Worm (Caenorhabditis elegans) whole organism, L4 larva: ENCODE measurements around the gene K02F3.9.

Experiments used
- D1046.2 ChIP-seq: fragments of 200-800 bp; sonication (Bioruptor generic); IDR thresholded peaks from 2 replicates; pipeline ENCODE4 v1.3.6; 2022; ENCODE audit warnings: missing genetic modification characterization, missing compliant biosample characterization
- F10B5.3 ChIP-seq: sonication (generic microtip); optimal IDR thresholded peaks from 2 replicates; lab custom pipeline; 2016; ENCODE audit warnings: mild to moderate bottlenecking, missing genetic modification characterization, missing compliant biosample characterization
- F26F4.8 ChIP-seq: fragments of 200-800 bp; sonication (Bioruptor generic); conservative IDR thresholded peaks from 2 replicates; pipeline ENCODE4 v1.3.6; 2022; ENCODE audit warnings: missing genetic modification characterization, missing compliant biosample characterization
- R02D3.7 ChIP-seq: fragments of 150-350 bp; sonication (generic microtip); optimal IDR thresholded peaks from 3 replicates; lab custom pipeline; 2014; ENCODE audit warnings: missing biosample characterization, missing genetic modification characterization
- T20F7.1 ChIP-seq: fragments of 200-800 bp; sonication (Bioruptor generic); optimal IDR thresholded peaks from 2 replicates; lab custom pipeline; 2018; ENCODE audit warnings: mild to moderate bottlenecking, missing genetic modification characterization, missing compliant biosample characterization
- Y48G9A.11 ChIP-seq: fragments of 200-800 bp; sonication (Bioruptor generic); IDR thresholded peaks from 2 replicates; pipeline ENCODE4 v1.3.6; 2022; ENCODE audit warnings: missing genetic modification reagents, missing genetic modification characterization, missing compliant biosample characterization
- Y75B8A.6 ChIP-seq: fragments of 200-800 bp; sonication (Bioruptor generic); IDR thresholded peaks from 2 replicates; pipeline ENCODE4 v1.3.6; 2022; ENCODE audit warnings: missing genetic modification reagents, missing genetic modification characterization, missing compliant biosample characterization
- ZK546.5 ChIP-seq, 2 experiments: sonication (generic microtip); optimal IDR thresholded peaks; 2 replicates each; lab custom pipeline; 2017; ENCODE audit warnings: missing biosample characterization in 2 of 2, missing genetic modification characterization in 2 of 2
- aha-1 ChIP-seq: fragments of 150-350 bp; peaks from one replicate; lab custom pipeline; 2014; ENCODE audit warnings: missing biosample characterization, missing genetic modification characterization
- aly-2 ChIP-seq: sonication (generic microtip); optimal IDR thresholded peaks from 2 replicates; lab custom pipeline; 2018; ENCODE audit warnings: missing biosample characterization, missing genetic modification characterization
- ama-1 ChIP-seq: fragments of 150-350 bp; optimal IDR thresholded peaks from 2 replicates; lab custom pipeline; 2014; ENCODE audit warnings: inconsistent platforms, mixed read lengths
- attf-4 ChIP-seq: sonication (generic microtip); optimal IDR thresholded peaks from 3 replicates; lab custom pipeline; 2017; ENCODE audit warnings: missing biosample characterization, missing genetic modification characterization
- ceh-28 ChIP-seq: fragments of 150-350 bp; optimal IDR thresholded peaks from 2 replicates; lab custom pipeline; 2014; ENCODE audit warnings: missing biosample characterization, missing genetic modification reagents, missing genetic modification characterization
- ctbp-1 ChIP-seq: fragments of 200-800 bp; sonication (Bioruptor generic); IDR thresholded peaks from 2 replicates; pipeline ENCODE4 v1.3.6; 2022; ENCODE audit warnings: missing genetic modification reagents, missing genetic modification characterization, missing compliant biosample characterization
- daf-12 ChIP-seq: fragments of 150-350 bp; optimal IDR thresholded peaks from 2 replicates; lab custom pipeline; 2014; ENCODE audit warnings: missing biosample characterization, missing genetic modification reagents, missing genetic modification characterization
- daf-16 ChIP-seq, 3 experiments: sonication (generic microtip); optimal IDR thresholded peaks; 2 replicates each; lab custom pipeline; 2016 to 2017; ENCODE audit warnings: missing genetic modification characterization in 3 of 3, missing genetic modification reagents in 3 of 3, mild to moderate bottlenecking in 2 of 3, missing compliant biosample characterization in 2 of 3, missing biosample characterization in 1 of 3, moderate library complexity in 1 of 3
- daf-19 ChIP-seq: fragments of 200-800 bp; sonication (Bioruptor generic); conservative IDR thresholded peaks from 2 replicates; pipeline ENCODE4 v1.3.6; 2022; ENCODE audit warnings: missing genetic modification characterization, missing compliant biosample characterization
- daf-8 ChIP-seq: fragments of 200-800 bp; sonication (Bioruptor generic); IDR thresholded peaks from 2 replicates; pipeline ENCODE4 v1.3.6; 2022; ENCODE audit warnings: missing genetic modification characterization, missing compliant biosample characterization
- dmd-6 ChIP-seq: fragments of 200-800 bp; sonication (Bioruptor generic); IDR thresholded peaks from 2 replicates; pipeline ENCODE4 v1.3.6; 2022; ENCODE audit warnings: missing genetic modification reagents, missing genetic modification characterization, missing compliant biosample characterization
- dmd-8 ChIP-seq: fragments of 200-800 bp; sonication (Bioruptor generic); IDR thresholded peaks from 2 replicates; pipeline ENCODE4 v1.3.6; 2022; ENCODE audit warnings: missing genetic modification characterization, missing compliant biosample characterization
- dmd-9 ChIP-seq: fragments of 200-800 bp; sonication (Bioruptor generic); IDR thresholded peaks from 2 replicates; pipeline ENCODE4 v1.3.6; 2022; ENCODE audit warnings: missing genetic modification reagents, missing genetic modification characterization, missing compliant biosample characterization
- duxl-1 ChIP-seq: sonication (generic microtip); optimal IDR thresholded peaks from 2 replicates; lab custom pipeline; 2016; ENCODE audit warnings: mild to moderate bottlenecking, missing genetic modification characterization, moderate library complexity, missing compliant biosample characterization; ENCODE audit not compliant: poor library complexity
- dve-1 ChIP-seq: sonication (generic microtip); optimal IDR thresholded peaks from 2 replicates; lab custom pipeline; 2017; ENCODE audit warnings: antibody characterized with exemption, mild to moderate bottlenecking, missing genetic modification characterization, missing compliant biosample characterization; ENCODE audit not compliant: insufficient read depth
- fos-1 ChIP-seq: fragments of 150-350 bp; optimal IDR thresholded peaks from 2 replicates; lab custom pipeline; 2014; ENCODE audit warnings: missing biosample characterization, missing genetic modification characterization
- hif-1 ChIP-seq, 2 experiments: sonication (generic microtip); optimal IDR thresholded peaks; 2 replicates each; lab custom pipeline; 2016 to 2017; ENCODE audit warnings: missing compliant biosample characterization in 2 of 2, missing genetic modification characterization in 2 of 2, missing genetic modification reagents in 2 of 2, missing genotype in 2 of 2, mild to moderate bottlenecking in 1 of 2
- hlh-11 ChIP-seq: fragments of 200-800 bp; sonication (Bioruptor generic); optimal IDR thresholded peaks from 2 replicates; lab custom pipeline; 2018; ENCODE audit warnings: mild to moderate bottlenecking, missing genetic modification characterization, missing compliant biosample characterization
- hmg-1.1 ChIP-seq: fragments of 200-800 bp; sonication (Bioruptor generic); IDR thresholded peaks from 2 replicates; pipeline ENCODE4 v1.3.6; 2022; ENCODE audit warnings: missing genetic modification reagents, missing genetic modification characterization, missing compliant biosample characterization
- lin-13 ChIP-seq: fragments of 150-350 bp; optimal IDR thresholded peaks from 2 replicates; lab custom pipeline; 2014; ENCODE audit warnings: missing biosample characterization, missing genetic modification reagents, missing genetic modification characterization
- lin-29 ChIP-seq: fragments of 200-800 bp; sonication (Bioruptor generic); IDR thresholded peaks from 2 replicates; pipeline ENCODE4 v1.3.6; 2022; ENCODE audit warnings: missing genetic modification reagents, missing genetic modification characterization, missing compliant biosample characterization
- lin-39 ChIP-seq: fragments of 150-350 bp; optimal IDR thresholded peaks from 2 replicates; lab custom pipeline; 2014; ENCODE audit warnings: missing biosample characterization, missing genetic modification reagents, missing genetic modification characterization
- lsy-2 ChIP-seq, 2 experiments: fragments of 150-350 bp in 1 of 2; sonication (generic microtip) in 1 of 2; optimal IDR thresholded peaks; 2 replicates each; lab custom pipeline; 2014 to 2017; ENCODE audit warnings: missing biosample characterization in 2 of 2, missing genetic modification characterization in 2 of 2
- madf-5 ChIP-seq, 2 experiments: fragments of 200-800 bp; sonication (Bioruptor generic); IDR thresholded peaks; 2 replicates each; pipeline ENCODE4 v1.3.6; 2022; ENCODE audit warnings: missing compliant biosample characterization in 2 of 2, missing genetic modification characterization in 2 of 2
- mdt-29 ChIP-seq: fragments of 200-800 bp; sonication (Bioruptor generic); IDR thresholded peaks from 2 replicates; pipeline ENCODE4 v1.3.6; 2022; ENCODE audit warnings: missing genetic modification reagents, missing genetic modification characterization, missing compliant biosample characterization
- mes-2 ChIP-seq: sonication (generic microtip); optimal IDR thresholded peaks from 2 replicates; lab custom pipeline; 2016; ENCODE audit warnings: missing genotype, mild to moderate bottlenecking, missing genetic modification characterization, missing compliant biosample characterization; ENCODE audit not compliant: poor library complexity, severe bottlenecking
- mxl-2 ChIP-seq: fragments of 200-800 bp; sonication (Bioruptor generic); conservative IDR thresholded peaks from 2 replicates; pipeline ENCODE4 v1.3.6; 2022; ENCODE audit warnings: missing genetic modification reagents, missing genetic modification characterization, missing compliant biosample characterization
- nhr-102 ChIP-seq: sonication (generic microtip); optimal IDR thresholded peaks from 2 replicates; lab custom pipeline; 2016; ENCODE audit warnings: mild to moderate bottlenecking, missing genetic modification characterization, moderate library complexity, missing compliant biosample characterization
- nhr-11 ChIP-seq: fragments of 150-350 bp; optimal IDR thresholded peaks from 2 replicates; lab custom pipeline; 2014; ENCODE audit warnings: missing biosample characterization, missing genetic modification characterization
- nhr-111 ChIP-seq: fragments of 200-800 bp; sonication (Bioruptor generic); optimal IDR thresholded peaks from 2 replicates; lab custom pipeline; 2018; ENCODE audit warnings: mild to moderate bottlenecking, missing genetic modification characterization, missing compliant biosample characterization
- nhr-237 ChIP-seq: sonication (generic microtip); optimal IDR thresholded peaks from 2 replicates; lab custom pipeline; 2017; ENCODE audit warnings: missing biosample characterization, missing genetic modification characterization
- nhr-42 ChIP-seq: fragments of 200-800 bp; sonication (Bioruptor generic); IDR thresholded peaks from 2 replicates; pipeline ENCODE4 v1.3.6; 2022; ENCODE audit warnings: missing genetic modification characterization, missing compliant biosample characterization
- nhr-48 ChIP-seq: sonication (generic microtip); optimal IDR thresholded peaks from 2 replicates; lab custom pipeline; 2016; ENCODE audit warnings: mild to moderate bottlenecking, missing genetic modification characterization, missing compliant biosample characterization
- pha-4 ChIP-seq, 2 experiments: fragments of 150-350 bp in 1 of 2; fragments of 200-800 bp in 1 of 2; sonication (Bioruptor generic) in 1 of 2; IDR thresholded peaks in 1 of 2; optimal IDR thresholded peaks in 1 of 2; 2 replicates each; pipeline versions ENCODE4 v1.3.6 to Lab custom; 2014 to 2022; ENCODE audit warnings: missing genetic modification characterization in 2 of 2, missing genetic modification reagents in 2 of 2, missing biosample characterization in 1 of 2, missing compliant biosample characterization in 1 of 2
- php-3 ChIP-seq: fragments of 200-800 bp; sonication (Bioruptor generic); IDR thresholded peaks from 2 replicates; pipeline ENCODE4 v1.3.6; 2022; ENCODE audit warnings: missing genetic modification reagents, missing genetic modification characterization, missing compliant biosample characterization
- pqm-1 ChIP-seq: sonication (generic microtip); optimal IDR thresholded peaks from 2 replicates; lab custom pipeline; 2017; ENCODE audit warnings: missing biosample characterization, missing genetic modification characterization
- snpc-4 ChIP-seq: fragments of 150-350 bp; optimal IDR thresholded peaks from 2 replicates; lab custom pipeline; 2014; ENCODE audit warnings: missing biosample characterization, missing genetic modification characterization
- tra-1 ChIP-seq: fragments of 200-800 bp; sonication (Bioruptor generic); IDR thresholded peaks from 2 replicates; pipeline ENCODE4 v1.3.6; 2022; ENCODE audit warnings: missing genetic modification reagents, missing genetic modification characterization, missing compliant biosample characterization
- vab-7 ChIP-seq: fragments of 200-800 bp; sonication (Bioruptor generic); IDR thresholded peaks from 2 replicates; pipeline ENCODE4 v1.3.6; 2022; ENCODE audit warnings: missing genetic modification reagents, missing genetic modification characterization, missing compliant biosample characterization
- zfp-3 ChIP-seq: fragments of 200-800 bp; sonication (Bioruptor generic); conservative IDR thresholded peaks from 2 replicates; pipeline ENCODE4 v1.3.6; 2022; ENCODE audit warnings: missing genetic modification reagents, missing genetic modification characterization, missing compliant biosample characterization
- zip-11 ChIP-seq: fragments of 200-800 bp; sonication (Bioruptor generic); IDR thresholded peaks from 2 replicates; pipeline ENCODE4 v1.3.6; 2022; ENCODE audit warnings: missing genetic modification characterization, missing compliant biosample characterization
- ztf-7 ChIP-seq: fragments of 150-350 bp; optimal IDR thresholded peaks from 2 replicates; lab custom pipeline; 2014; ENCODE audit warnings: missing biosample characterization, missing genetic modification characterization

Gene K02F3.9

DNA sequence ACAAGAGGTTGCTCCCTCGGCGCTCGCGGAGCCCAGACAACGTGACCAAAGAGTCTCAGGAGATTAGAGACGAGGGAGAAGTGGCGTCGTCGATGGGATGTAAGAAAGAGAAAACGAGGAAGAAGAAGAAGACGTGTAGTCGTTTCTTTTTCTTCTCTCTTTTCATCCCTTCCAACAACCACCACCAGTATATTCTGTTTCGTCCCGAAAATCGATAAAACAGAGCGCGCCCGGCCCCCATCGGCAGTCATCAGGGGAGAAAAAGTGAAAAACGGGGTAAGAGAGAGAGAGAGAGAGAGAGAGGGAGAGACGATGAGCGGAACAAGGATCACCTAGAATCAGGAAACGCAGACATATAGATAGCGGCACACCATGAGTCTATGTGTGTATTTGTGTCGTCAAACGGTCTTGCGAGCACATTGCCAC lies 46.7 kb upstream of the K02F3.9 start (continued):
- TF ChIP-seq D1046.2 (GFP tag; lab: Robert Waterston, UW): no peak
- TF ChIP-seq pha-4 (GFP tag; IDR thresholded peaks at IDR 0.05; lab: Robert Waterston, UW): no peak
- TF ChIP-seq pha-4 (tag; optimal IDR thresholded peaks at IDR 0.05; lab: Kevin White, UChicago): no peak
- TF ChIP-seq T20F7.1 (GFP tag; lab: Kevin White, UChicago): peak; percentile 61
- peak in 1 of 2 experiments; percentile 65 for TF ChIP-seq hif-1 (tag; optimal IDR thresholded peaks at IDR 0.05; lab: Kevin White, UChicago)
- TF ChIP-seq zfp-3 (GFP tag; lab: Robert Waterston, UW): no peak
- TF ChIP-seq Y48G9A.11 (GFP tag; lab: Robert Waterston, UW): no peak
- TF ChIP-seq nhr-48 (tag; lab: Kevin White, UChicago): no peak
- peak; percentile 78 for TF ChIP-seq ctbp-1 (GFP tag; lab: Robert Waterston, UW)
- no peak for TF ChIP-seq fos-1 (tag; lab: Kevin White, UChicago)
- no peak for TF ChIP-seq lin-29 (GFP tag; lab: Robert Waterston, UW)
- no peak for TF ChIP-seq dmd-8
- no peak for TF ChIP-seq duxl-1
- no peak for TF ChIP-seq lin-13 (GFP tag; lab: Kevin White, UChicago)
- no peak for TF ChIP-seq ZK546.5 (tag; optimal IDR thresholded peaks at IDR 0.05; lab: Kevin White, UChicago)
- TF ChIP-seq aha-1 (tag; lab: Kevin White, UChicago): peak; percentile 94
- TF ChIP-seq mxl-2 (GFP tag; lab: Robert Waterston, UW): no peak
- TF ChIP-seq ztf-7 (tag; lab: Kevin White, UChicago): peak; percentile 7
- TF ChIP-seq mdt-29 (GFP tag; lab: Robert Waterston, UW): no peak
- TF ChIP-seq aly-2 (tag; lab: Kevin White, UChicago): no peak
- no peak for TF ChIP-seq daf-12 (tag; lab: Kevin White, UChicago)
- peak; percentile 71 for TF ChIP-seq dve-1 (tag; lab: Kevin White, UChicago)
- no peak for TF ChIP-seq R02D3.7 (tag; lab: Kevin White, UChicago)
- TF ChIP-seq pqm-1 (tag; lab: Kevin White, UChicago): peak; percentile 11
- peak; percentile 80 for TF ChIP-seq hlh-11 (tag; lab: Kevin White, UChicago)
- peak; percentile 86 for TF ChIP-seq hmg-1.1 (GFP tag; lab: Robert Waterston, UW)
- no peak for TF ChIP-seq nhr-102 (tag; lab: Kevin White, UChicago)
- TF ChIP-seq php-3 (GFP tag; lab: Robert Waterston, UW): 0 out of 2 replicates have a peak, but pooled peaks have one; percentile 40
- TF ChIP-seq nhr-42 (GFP tag; lab: Robert Waterston, UW): no peak
- TF ChIP-seq tra-1: no peak
- no peak for TF ChIP-seq Y75B8A.6 (GFP tag; lab: Robert Waterston, UW)
- TF ChIP-seq F10B5.3 (tag; lab: Kevin White, UChicago): no peak
- no peak for TF ChIP-seq F26F4.8 (GFP tag; lab: Robert Waterston, UW)
- no peak for TF ChIP-seq nhr-237
- TF ChIP-seq daf-8 (GFP tag; lab: Robert Waterston, UW): no peak
- peak; percentile 84 for TF ChIP-seq ceh-28 (tag; lab: Kevin White, UChicago)
- TF ChIP-seq ama-1 (lab: Kevin White, UChicago): peak; percentile 48
- no peak for TF ChIP-seq daf-19
- no peak for TF ChIP-seq lin-39 (tag; lab: Kevin White, UChicago)
- TF ChIP-seq zip-11: no peak
- peak; percentile 21 for TF ChIP-seq mes-2

DNA sequence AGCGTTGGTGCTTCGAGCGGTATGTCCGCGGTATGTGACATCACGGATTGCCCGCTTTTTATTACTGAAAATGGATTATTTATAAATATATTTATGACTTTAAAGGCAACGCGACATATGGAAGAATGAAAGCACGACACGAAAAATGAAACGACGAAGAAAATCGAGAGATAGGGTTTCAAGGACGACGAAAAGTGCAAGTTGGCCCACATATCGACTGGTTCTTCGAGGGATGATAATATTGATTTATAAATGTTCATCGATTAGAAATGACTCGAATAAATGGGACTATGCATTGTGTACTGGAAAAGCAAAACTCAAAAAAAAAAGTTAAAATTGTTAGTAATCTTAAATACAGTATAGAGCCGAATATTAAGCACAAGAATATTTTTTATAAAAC lies 45.6 kb upstream of the K02F3.9 start, which contains the start of gene zer-1:
Gene zer-1 (minus strand): TSS at position 68 of the 400 bp plus-strand sequence.
- no peak for TF ChIP-seq dmd-9
- TF ChIP-seq dmd-6: no peak
- no peak for TF ChIP-seq nhr-102 (tag; lab: Kevin White, UChicago)
- TF ChIP-seq nhr-11 (tag; lab: Kevin White, UChicago): no peak
- TF ChIP-seq snpc-4 (tag; lab: Kevin White, UChicago): no peak
- no peak for TF ChIP-seq ceh-28 (tag; lab: Kevin White, UChicago)
- TF ChIP-seq daf-16 (GFP tag; optimal IDR thresholded peaks at IDR 0.05; lab: Kevin White, UChicago): no peak
- TF ChIP-seq daf-16 (tag; optimal IDR thresholded peaks at IDR 0.05; lab: Kevin White, UChicago): no peak
- no peak for TF ChIP-seq vab-7 (GFP tag; lab: Robert Waterston, UW)
- TF ChIP-seq attf-4 (tag; lab: Kevin White, UChicago): no peak
- TF ChIP-seq nhr-111: no peak
- no peak for TF ChIP-seq ama-1 (lab: Kevin White, UChicago)
- no peak for TF ChIP-seq lsy-2 (tag; optimal IDR thresholded peaks at IDR 0.05; lab: Kevin White, UChicago)
- TF ChIP-seq aly-2 (tag; lab: Kevin White, UChicago): no peak
- no peak for TF ChIP-seq D1046.2 (GFP tag; lab: Robert Waterston, UW)
- TF ChIP-seq F26F4.8 (GFP tag; lab: Robert Waterston, UW): no peak
- TF ChIP-seq madf-5 (GFP tag; IDR thresholded peaks at IDR 0.05; lab: Robert Waterston, UW): no peak
